Worm (Caenorhabditis elegans) whole organism, midembryonic: Measurements from ENCODE around the gene F35C11.7.
A peak's percentile ranks its signal among the peaks of the same experiment; 100 is the strongest.

Source experiments
- T22C8.4 ChIP-seq: fragments of 200-800 bp; sonication (Bioruptor generic); IDR thresholded peaks from 2 replicates; pipeline ENCODE4 v1.3.6; 2022; ENCODE audit warnings: missing genetic modification characterization, missing compliant biosample characterization
- cog-1 ChIP-seq: sonication (generic microtip); optimal IDR thresholded peaks from 2 replicates; lab custom pipeline; 2016; ENCODE audit warnings: missing genetic modification characterization, missing compliant biosample characterization
- flt-1 ChIP-seq: fragments of 200-800 bp; sonication (Bioruptor generic); IDR thresholded peaks from 2 replicates; pipeline ENCODE4 v1.3.6; 2022; ENCODE audit warnings: missing genetic modification characterization, missing compliant biosample characterization
- klf-2 ChIP-seq: fragments of 200-800 bp; sonication (Bioruptor generic); conservative IDR thresholded peaks from 2 replicates; pipeline ENCODE4 v1.3.6; 2022; ENCODE audit warnings: missing genetic modification reagents, missing genetic modification characterization, missing compliant biosample characterization
- med-1 ChIP-seq: sonication (generic microtip); optimal IDR thresholded peaks from 2 replicates; lab custom pipeline; 2017; ENCODE audit warnings: missing genetic modification characterization, mild to moderate bottlenecking, missing compliant biosample characterization, antibody characterized with exemption, missing genetic modification reagents; ENCODE audit not compliant: insufficient read depth
- ref-1 ChIP-seq: fragments of 200-800 bp; sonication (Bioruptor generic); conservative IDR thresholded peaks from 2 replicates; pipeline ENCODE4 v1.3.6; 2022; ENCODE audit warnings: missing genetic modification reagents, missing genetic modification characterization, missing compliant biosample characterization
- tab-1 ChIP-seq: fragments of 200-800 bp; sonication (Bioruptor generic); IDR thresholded peaks from 2 replicates; pipeline ENCODE4 v1.3.6; 2022; ENCODE audit warnings: missing genetic modification characterization, missing compliant biosample characterization
- ztf-23 ChIP-seq: fragments of 200-800 bp; sonication (Bioruptor generic); IDR thresholded peaks from 2 replicates; pipeline ENCODE4 v1.3.6; 2022; ENCODE audit warnings: missing genetic modification reagents, missing genetic modification characterization, missing compliant biosample characterization
- ztf-29 ChIP-seq: fragments of 200-800 bp; sonication (Bioruptor generic); IDR thresholded peaks from 2 replicates; pipeline ENCODE4 v1.3.6; 2022; ENCODE audit warnings: missing genetic modification reagents, missing genetic modification characterization, missing compliant biosample characterization

Gene F35C11.7

DNA sequence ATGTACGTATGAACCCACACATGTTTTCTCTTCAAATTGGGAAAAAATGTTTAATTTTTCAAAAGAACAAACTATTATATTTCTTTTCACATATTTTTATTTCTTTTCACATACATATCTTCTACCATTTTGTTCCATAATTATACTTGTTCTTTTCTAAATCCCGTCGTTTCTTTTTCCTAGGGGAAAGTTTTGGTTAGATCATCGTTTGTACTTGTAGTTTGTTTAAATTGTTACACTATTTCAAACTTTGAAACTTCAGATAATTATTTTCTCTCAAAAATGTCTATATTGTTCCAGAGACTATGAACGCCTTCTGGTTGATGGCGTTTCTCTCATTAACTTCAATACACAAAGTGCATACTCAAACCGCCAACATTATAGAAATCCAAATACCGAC, at the start of gene F35C11.7:
Gene F35C11.7 (plus strand): TSS at position 301 of the 400 bp plus-strand sequence.
- TF ChIP-seq flt-1 (GFP tag; lab: Robert Waterston, UW): no peak
- no peak for TF ChIP-seq cog-1 (tag; lab: Kevin White, UChicago)
- no peak for TF ChIP-seq ztf-23
- no peak for TF ChIP-seq ref-1 (GFP tag; lab: Robert Waterston, UW)
- no peak for TF ChIP-seq klf-2 (GFP tag; lab: Robert Waterston, UW)
- TF ChIP-seq T22C8.4 (GFP tag; lab: Robert Waterston, UW): no peak
- no peak for TF ChIP-seq med-1 (GFP tag; lab: Kevin White, UChicago)
- no peak for TF ChIP-seq tab-1
- no peak for TF ChIP-seq ztf-29 (GFP tag; lab: Robert Waterston, UW)

- TF ChIP-seq ztf-23 (no peak), ref-1 (GFP tag; lab: Robert Waterston, UW) (no peak), T22C8.4 (GFP tag; lab: Robert Waterston, UW) (no peak)
Measured at ce11 chrII:8209476-8209875, 46.6 kb upstream of the F35C11.7 start, which contains the start of gene M110.8. Gene M110.8 (minus strand): TSS chrII:8209576.

ce11 chrII:8212680-8213079, 43.4 kb upstream of the F35C11.7 start, which contains the start of gene twk-3:
Gene twk-3 (minus strand): TSS chrII:8212780.
- TF ChIP-seq flt-1 (GFP tag; lab: Robert Waterston, UW) (no peak), ztf-29 (GFP tag; lab: Robert Waterston, UW) (no peak), klf-2 (GFP tag; lab: Robert Waterston, UW) (no peak), tab-1 (no peak), ztf-23 (no peak), T22C8.4 (GFP tag; lab: Robert Waterston, UW) (no peak), ref-1 (GFP tag; lab: Robert Waterston, UW) (no peak), cog-1 (tag; lab: Kevin White, UChicago) (no peak), med-1 (GFP tag; lab: Kevin White, UChicago) (no peak)

DNA sequence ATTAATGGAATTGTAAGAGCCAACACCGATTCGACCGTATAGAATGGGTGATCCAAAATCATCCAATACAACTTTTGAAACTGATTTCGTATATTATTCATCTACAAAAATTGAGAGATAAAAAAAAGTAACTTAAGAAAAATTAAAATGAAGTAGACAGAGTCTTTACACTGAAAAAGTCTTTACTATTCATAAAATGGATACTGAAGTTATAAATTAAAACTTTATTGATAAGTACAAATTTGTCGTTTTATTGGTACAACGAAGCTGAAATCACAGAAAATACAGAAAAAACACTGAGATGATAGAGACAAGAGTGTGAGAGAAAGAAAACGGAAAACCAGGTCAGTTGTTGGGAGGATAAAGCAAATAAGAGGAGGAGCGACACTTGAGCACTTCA, 41.7 kb upstream of the F35C11.7 start, which contains the start of gene M110.10:
Gene M110.10 (minus strand): TSS at position 101 of the 400 bp plus-strand sequence.
- no peak for TF ChIP-seq med-1 (GFP tag; lab: Kevin White, UChicago)
- TF ChIP-seq ref-1 (GFP tag; lab: Robert Waterston, UW): no peak
- no peak for TF ChIP-seq flt-1 (GFP tag; lab: Robert Waterston, UW)
- TF ChIP-seq tab-1: no peak
- TF ChIP-seq cog-1 (tag; lab: Kevin White, UChicago): no peak
- no peak for TF ChIP-seq ztf-23
- TF ChIP-seq ztf-29 (GFP tag; lab: Robert Waterston, UW): no peak
- no peak for TF ChIP-seq T22C8.4 (GFP tag; lab: Robert Waterston, UW)
- TF ChIP-seq klf-2 (GFP tag; lab: Robert Waterston, UW): no peak

DNA sequence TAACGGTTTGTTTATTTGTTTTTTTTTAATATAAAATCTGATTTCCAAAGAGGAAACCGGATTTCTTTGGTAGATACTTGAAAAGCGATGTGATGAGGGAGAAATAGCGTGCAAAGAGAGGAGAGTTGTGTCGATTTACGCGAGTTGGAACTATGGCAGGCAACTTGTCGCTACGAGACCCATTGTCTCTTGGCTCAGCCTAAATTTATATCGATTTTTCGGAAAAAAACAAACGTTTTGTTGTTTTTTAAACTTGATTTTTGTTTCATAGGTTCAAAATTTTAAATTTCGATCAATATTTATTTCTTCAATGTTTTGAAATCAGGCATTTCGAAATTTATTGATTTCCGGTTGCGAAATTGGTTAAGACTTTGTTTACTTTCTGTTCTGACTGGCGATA, 39.7 kb upstream of the F35C11.7 start, which contains the start of gene M110.3:
Gene M110.3 (minus strand): TSS at position 184 of the 400 bp plus-strand sequence.
- TF ChIP-seq med-1 (GFP tag; lab: Kevin White, UChicago): no peak
- peak; percentile 63; the same call in 1 of the 2 replicates for TF ChIP-seq T22C8.4 (GFP tag; lab: Robert Waterston, UW)

- TF ChIP-seq cog-1 (tag; lab: Kevin White, UChicago) (no peak), T22C8.4 (GFP tag; lab: Robert Waterston, UW) (no peak), ztf-23 (no peak), med-1 (GFP tag; lab: Kevin White, UChicago) (no peak), ref-1 (GFP tag; lab: Robert Waterston, UW) (no peak), tab-1 (no peak), ztf-29 (GFP tag; lab: Robert Waterston, UW) (no peak), klf-2 (GFP tag; lab: Robert Waterston, UW) (no peak), flt-1 (GFP tag; lab: Robert Waterston, UW) (no peak)
Measured at ce11 chrII:8216922-8217321, 39.2 kb upstream of the F35C11.7 start, which contains the start of gene ifg-1. Gene ifg-1 (plus strand): TSS chrII:8217222.

DNA sequence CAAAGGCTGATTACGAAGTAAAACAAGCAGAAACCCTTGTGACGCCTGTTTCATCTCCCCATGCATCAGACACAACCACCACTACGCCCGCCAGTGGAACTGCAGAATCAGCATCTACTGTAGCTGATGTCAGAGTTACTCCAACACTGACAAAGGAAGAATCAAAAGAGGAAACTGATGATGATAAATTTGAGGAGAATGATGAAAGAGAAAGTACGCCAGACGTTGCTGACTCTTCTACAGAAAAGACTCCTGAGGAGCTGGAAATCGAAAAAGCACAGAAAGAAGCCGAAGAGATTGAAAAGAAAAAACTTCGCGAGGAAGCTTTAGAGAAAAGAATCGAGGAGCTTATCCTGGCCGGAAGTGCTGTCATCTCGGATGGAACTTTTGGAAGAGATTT, 37.8 kb upstream of the F35C11.7 start:
- TF ChIP-seq T22C8.4 (GFP tag; lab: Robert Waterston, UW): no peak

DNA sequence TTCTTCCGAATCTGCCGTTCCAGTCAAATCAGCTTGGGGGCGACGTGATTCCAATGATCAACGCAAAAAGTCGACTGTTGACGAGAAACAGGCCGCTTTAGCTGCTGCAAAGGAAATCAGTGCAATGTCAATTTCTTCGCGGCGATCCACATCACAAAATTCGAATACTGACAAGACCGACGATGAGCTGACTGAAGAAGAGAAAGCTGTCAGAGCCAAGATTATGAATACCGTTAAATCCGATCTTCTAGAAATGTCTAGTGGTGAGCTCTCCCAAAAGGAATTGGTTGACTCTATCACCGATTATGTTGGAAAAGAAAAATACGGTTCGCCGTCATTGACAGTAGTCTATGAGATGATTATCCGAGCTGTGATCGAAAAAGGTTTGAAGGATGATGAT, 35.8 kb upstream of the F35C11.7 start:
- TF ChIP-seq ztf-23 (no peak), med-1 (GFP tag; lab: Kevin White, UChicago) (no peak), flt-1 (GFP tag; lab: Robert Waterston, UW) (no peak), tab-1 (no peak), klf-2 (GFP tag; lab: Robert Waterston, UW) (no peak), T22C8.4 (GFP tag; lab: Robert Waterston, UW) (no peak), cog-1 (tag; lab: Kevin White, UChicago) (no peak), ztf-29 (GFP tag; lab: Robert Waterston, UW) (no peak), ref-1 (GFP tag; lab: Robert Waterston, UW) (no peak)

- TF ChIP-seq klf-2 (GFP tag; lab: Robert Waterston, UW) (no peak), cog-1 (tag; lab: Kevin White, UChicago) (no peak), tab-1 (no peak), ztf-29 (GFP tag; lab: Robert Waterston, UW) (no peak), ztf-23 (no peak), flt-1 (GFP tag; lab: Robert Waterston, UW) (no peak), med-1 (GFP tag; lab: Kevin White, UChicago) (no peak), T22C8.4 (GFP tag; lab: Robert Waterston, UW) (no peak), ref-1 (GFP tag; lab: Robert Waterston, UW) (no peak)
Measured at ce11 chrII:8222309-8223065, 33.6 kb upstream of the F35C11.7 start, which contains the start of gene dab-1. Gene dab-1 (plus strand): TSS chrII:8222386.
